Fruit fly (Drosophila melanogaster): Measurements from ENCODE around the gene Set8.

Set8 gene

dm6 chr3R:14327472-14328104, 11.8 kb downstream of the Set8 start, which contains the start of gene spn-B (continued):
- peak; percentile 50 for TF ChIP-seq croc (GFP tag; conservative IDR thresholded peaks at IDR 0.05)
- TF ChIP-seq CG12155 (GFP tag; optimal IDR thresholded peaks at IDR 0.05) = peak; percentile 63
- 0 out of 3 replicates have a peak, but pooled peaks have one; percentile 3 for TF ChIP-seq ken (GFP tag; IDR thresholded peaks at IDR 0.05)
- TF ChIP-seq CG4360 (GFP tag; IDR thresholded peaks at IDR 0.05) = no peak
- no peak for TF ChIP-seq bigmax (GFP tag; optimal IDR thresholded peaks at IDR 0.05)
- peak; percentile 71 for TF ChIP-seq bab2 (GFP tag; optimal IDR thresholded peaks at IDR 0.05)
- TF ChIP-seq Atf6 (GFP tag; IDR thresholded peaks at IDR 0.05) = peak; percentile 76
- TF ChIP-seq ind (GFP tag; optimal IDR thresholded peaks at IDR 0.05) = peak; percentile 74
- TF ChIP-seq HLH4C (GFP tag; IDR thresholded peaks at IDR 0.05; ENCODE audit: partially characterized antibody) = no peak; the same call in 1 of the 3 replicates
- TF ChIP-seq CG10431 (GFP tag; optimal IDR thresholded peaks at IDR 0.05) = peak; percentile 63
- TF ChIP-seq CG1603 (tag; optimal IDR thresholded peaks at IDR 0.05) = peak; percentile 64
- TF ChIP-seq Dek (tag; optimal IDR thresholded peaks at IDR 0.05) = peak; percentile 69
- no peak for TF ChIP-seq cg (GFP tag; optimal IDR thresholded peaks at IDR 0.05)
- no peak for TF ChIP-seq aop (GFP tag; IDR thresholded peaks at IDR 0.05)
- TF ChIP-seq CG10979 (tag; optimal IDR thresholded peaks at IDR 0.05) = peak; percentile 80
- 0 out of 3 replicates have a peak, but pooled peaks have one; percentile 55 for TF ChIP-seq H15 (GFP tag; IDR thresholded peaks at IDR 0.05)
- peak; percentile 64 for TF ChIP-seq CG5180 (GFP tag; optimal IDR thresholded peaks at IDR 0.05)
- peak; percentile 67 for TF ChIP-seq ATbp (GFP tag; optimal IDR thresholded peaks at IDR 0.05)
- TF ChIP-seq sim (GFP tag; IDR thresholded peaks at IDR 0.05) = peak; percentile 66; the same call in 1 of the 2 replicates
- TF ChIP-seq CG10654 (GFP tag; optimal IDR thresholded peaks at IDR 0.05) = peak; percentile 46
- TF ChIP-seq Oaz (GFP tag; IDR thresholded peaks at IDR 0.05) = peak; percentile 42; the same call in 1 of the 2 replicates
- TF ChIP-seq Jarid2 (GFP tag; optimal IDR thresholded peaks at IDR 0.05) = peak; percentile 28
- TF ChIP-seq CG9817 (tag; optimal IDR thresholded peaks at IDR 0.05) = peak; percentile 52
- TF ChIP-seq Ptx1 (GFP tag; IDR thresholded peaks at IDR 0.05) = peak; percentile 75
- TF ChIP-seq sd (tag; optimal IDR thresholded peaks at IDR 0.05) = peak; percentile 29
- peak; percentile 2 for TF ChIP-seq eyg (GFP tag; optimal IDR thresholded peaks at IDR 0.05)
- peak; percentile 23 for TF ChIP-seq Dad (GFP tag; optimal IDR thresholded peaks at IDR 0.05)
- no peak for TF ChIP-seq ab (GFP tag; optimal IDR thresholded peaks at IDR 0.05)
- TF ChIP-seq CG9215 (GFP tag; IDR thresholded peaks at IDR 0.05) = peak; percentile 42; the same call in 1 of the 2 replicates
- peak; percentile 25 for TF ChIP-seq CG5245 (GFP tag; optimal IDR thresholded peaks at IDR 0.05)
- TF ChIP-seq fd96Cb (tag; optimal IDR thresholded peaks at IDR 0.05) = peak; percentile 70
- TF ChIP-seq schlank (tag; optimal IDR thresholded peaks at IDR 0.05) = peak; percentile 12
- TF ChIP-seq Xbp1 (GFP tag; optimal IDR thresholded peaks at IDR 0.05) = peak; percentile 78
- no peak for TF ChIP-seq z (GFP tag; IDR thresholded peaks at IDR 0.05)
- peak; percentile 23 for TF ChIP-seq CG17802 (tag; optimal IDR thresholded peaks at IDR 0.05)
- TF ChIP-seq btn (GFP tag; optimal IDR thresholded peaks at IDR 0.05) = peak; percentile 20
- peak; percentile 73 for TF ChIP-seq tgo (GFP tag; IDR thresholded peaks at IDR 0.05)
- peak; percentile 74 for TF ChIP-seq CG1233 (GFP tag; optimal IDR thresholded peaks at IDR 0.05)
- TF ChIP-seq gsb (GFP tag; IDR thresholded peaks at IDR 0.05) = peak; percentile 5; the same call in 1 of the 2 replicates
- peak; percentile 60 for TF ChIP-seq CG14014 (GFP tag; IDR thresholded peaks at IDR 0.05)
- TF ChIP-seq CG30403 (GFP tag; optimal IDR thresholded peaks at IDR 0.05) = peak; percentile 83
- peak; percentile 70 for TF ChIP-seq sob (GFP tag; IDR thresholded peaks at IDR 0.05)
- TF ChIP-seq bcd (GFP tag; optimal IDR thresholded peaks at IDR 0.05) = peak; percentile 75
- peak; percentile 78 for TF ChIP-seq dysf (GFP tag; IDR thresholded peaks at IDR 0.05)
- TF ChIP-seq wek (GFP tag; optimal IDR thresholded peaks at IDR 0.05) = no peak
- TF ChIP-seq CG12659 (GFP tag; optimal IDR thresholded peaks at IDR 0.05) = peak; percentile 67
- TF ChIP-seq Lim3 (GFP tag; IDR thresholded peaks at IDR 0.05) = no peak; the same call in 1 of the 2 replicates
- TF ChIP-seq twi (tag; optimal IDR thresholded peaks at IDR 0.05) = peak; percentile 42
- TF ChIP-seq CG8478 (optimal IDR thresholded peaks at IDR 0.05) = no peak
- TF ChIP-seq CG10321 (GFP tag; IDR thresholded peaks at IDR 0.05) = no peak; the same call in 1 of the 2 replicates

Measured in whole organism, embryonic.